Worm (Caenorhabditis elegans) whole organism, L2 larva: Measurements from ENCODE around the gene rab-21.

Experiments used
- C34F6.9 ChIP-seq: fragments of 150-350 bp; optimal IDR thresholded peaks from 2 replicates; lab custom pipeline; 2014; ENCODE audit warnings: missing biosample characterization, missing genetic modification characterization
- F13H6.1 ChIP-seq: sonication (generic microtip); optimal IDR thresholded peaks from 2 replicates; lab custom pipeline; 2016; ENCODE audit warnings: missing genetic modification characterization, missing compliant biosample characterization
- R02D3.7 ChIP-seq: fragments of 150-350 bp; optimal IDR thresholded peaks from 2 replicates; lab custom pipeline; 2014; ENCODE audit warnings: missing biosample characterization, missing genetic modification characterization
- Y55F3AM.14 ChIP-seq: fragments of 200-800 bp; sonication (Bioruptor generic); optimal IDR thresholded peaks from 2 replicates; lab custom pipeline; 2018; ENCODE audit warnings: mild to moderate bottlenecking, missing genetic modification characterization, missing compliant biosample characterization
- ZK546.5 ChIP-seq: sonication (generic microtip); optimal IDR thresholded peaks from 2 replicates; lab custom pipeline; 2017; ENCODE audit warnings: missing biosample characterization, missing genetic modification characterization
- alr-1 ChIP-seq: fragments of 150-350 bp; optimal IDR thresholded peaks from 2 replicates; lab custom pipeline; 2014; ENCODE audit warnings: missing biosample characterization, missing genetic modification characterization
- aly-2 ChIP-seq: fragments of 150-350 bp; optimal IDR thresholded peaks from 2 replicates; lab custom pipeline; 2014; ENCODE audit warnings: missing biosample characterization, missing genetic modification characterization
- ama-1 ChIP-seq: fragments of 150-350 bp; optimal IDR thresholded peaks from 2 replicates; lab custom pipeline; 2018; ENCODE audit warnings: inconsistent platforms
- blmp-1 ChIP-seq: sonication (generic microtip); optimal IDR thresholded peaks from 2 replicates; lab custom pipeline; 2017; ENCODE audit warnings: missing genetic modification characterization, mild to moderate bottlenecking, missing compliant biosample characterization, antibody characterized with exemption, moderate library complexity; ENCODE audit not compliant: insufficient read depth
- ceh-16 ChIP-seq: fragments of 150-350 bp; optimal IDR thresholded peaks from 2 replicates; lab custom pipeline; 2014; ENCODE audit warnings: missing biosample characterization, missing genetic modification characterization
- ceh-82 ChIP-seq: fragments of 150-350 bp; optimal IDR thresholded peaks from 2 replicates; lab custom pipeline; 2014; ENCODE audit warnings: missing biosample characterization, missing genetic modification characterization
- crh-2 ChIP-seq: sonication (generic microtip); optimal IDR thresholded peaks from 2 replicates; lab custom pipeline; 2017; ENCODE audit warnings: missing biosample characterization, missing genetic modification characterization
- dmd-4 ChIP-seq: sonication (generic microtip); optimal IDR thresholded peaks from 2 replicates; lab custom pipeline; 2017; ENCODE audit warnings: missing biosample characterization, missing genetic modification characterization
- egl-27 ChIP-seq: sonication (generic microtip); optimal IDR thresholded peaks from 3 replicates; lab custom pipeline; 2017; ENCODE audit warnings: missing biosample characterization, missing genetic modification reagents, missing genetic modification characterization
- elt-1 ChIP-seq: fragments of 150-350 bp; optimal IDR thresholded peaks from 2 replicates; lab custom pipeline; 2014; ENCODE audit warnings: missing biosample characterization, missing genetic modification characterization
- elt-3 ChIP-seq: sonication (generic microtip); optimal IDR thresholded peaks from 2 replicates; lab custom pipeline; 2017; ENCODE audit warnings: missing biosample characterization, missing genetic modification characterization
- fos-1 ChIP-seq: fragments of 150-350 bp; optimal IDR thresholded peaks from 2 replicates; lab custom pipeline; 2014; ENCODE audit warnings: missing biosample characterization, missing genetic modification characterization
- gmeb-1 ChIP-seq: fragments of 150-350 bp; optimal IDR thresholded peaks from 2 replicates; lab custom pipeline; 2014; ENCODE audit warnings: missing biosample characterization, missing genetic modification characterization
- lin-11 ChIP-seq: fragments of 150-350 bp; sonication (generic microtip); optimal IDR thresholded peaks from 2 replicates; lab custom pipeline; 2014; ENCODE audit warnings: missing biosample characterization, missing genetic modification characterization, inconsistent platforms, mixed read lengths
- lin-13 ChIP-seq: fragments of 150-350 bp; optimal IDR thresholded peaks from 2 replicates; lab custom pipeline; 2014; ENCODE audit warnings: missing biosample characterization, missing genetic modification reagents, missing genetic modification characterization
- lin-39 ChIP-seq: fragments of 150-350 bp; optimal IDR thresholded peaks from 2 replicates; lab custom pipeline; 2014; ENCODE audit warnings: missing biosample characterization, missing genetic modification reagents, missing genetic modification characterization
- lsy-2 ChIP-seq, 2 experiments: fragments of 150-350 bp in 1 of 2; sonication (generic microtip) in 1 of 2; optimal IDR thresholded peaks; 2 replicates each; lab custom pipeline; 2014 to 2017; ENCODE audit warnings: missing biosample characterization in 2 of 2, missing genetic modification characterization in 2 of 2
- mab-5 ChIP-seq: fragments of 150-350 bp; optimal IDR thresholded peaks from 2 replicates; lab custom pipeline; 2014; ENCODE audit warnings: missing biosample characterization, missing genetic modification characterization
- mbf-1 ChIP-seq: sonication (generic microtip); optimal IDR thresholded peaks from 2 replicates; lab custom pipeline; 2017; ENCODE audit warnings: missing biosample characterization, missing genetic modification characterization
- nhr-11 ChIP-seq: fragments of 150-350 bp; optimal IDR thresholded peaks from 2 replicates; lab custom pipeline; 2014; ENCODE audit warnings: missing biosample characterization, missing genetic modification characterization
- nhr-12 ChIP-seq: fragments of 150-350 bp; optimal IDR thresholded peaks from 2 replicates; lab custom pipeline; 2014; ENCODE audit warnings: missing biosample characterization, missing genetic modification characterization
- nhr-129 ChIP-seq: fragments of 150-350 bp; optimal IDR thresholded peaks from 2 replicates; lab custom pipeline; 2014; ENCODE audit warnings: missing biosample characterization, missing genetic modification characterization
- nhr-21 ChIP-seq: fragments of 150-350 bp; optimal IDR thresholded peaks from 2 replicates; lab custom pipeline; 2014; ENCODE audit warnings: missing biosample characterization, missing genetic modification characterization
- nhr-25 ChIP-seq: fragments of 150-350 bp; sonication (generic microtip); optimal IDR thresholded peaks from 3 replicates; lab custom pipeline; 2014; ENCODE audit warnings: missing biosample characterization, missing genetic modification characterization
- nhr-6 ChIP-seq: fragments of 150-350 bp; optimal IDR thresholded peaks from 2 replicates; lab custom pipeline; 2014; ENCODE audit warnings: missing biosample characterization, missing genetic modification characterization
- nhr-77 ChIP-seq: fragments of 150-350 bp; optimal IDR thresholded peaks from 2 replicates; lab custom pipeline; 2014; ENCODE audit warnings: missing biosample characterization, missing genetic modification characterization
- sem-4 ChIP-seq: fragments of 150-350 bp; optimal IDR thresholded peaks from 2 replicates; lab custom pipeline; 2014; ENCODE audit warnings: missing biosample characterization, missing genetic modification reagents, missing genetic modification characterization
- skn-1 ChIP-seq: sonication (generic microtip); optimal IDR thresholded peaks from 2 replicates; lab custom pipeline; 2017; ENCODE audit warnings: missing biosample characterization, missing genetic modification characterization
- sma-3 ChIP-seq: sonication (generic microtip); optimal IDR thresholded peaks from 2 replicates; lab custom pipeline; 2016; ENCODE audit warnings: missing genetic modification reagents, missing genetic modification characterization, missing compliant biosample characterization
- sma-9 ChIP-seq, 2 experiments: fragments of 150-350 bp in 1 of 2; sonication (generic microtip) in 1 of 2; optimal IDR thresholded peaks; 2 replicates each; lab custom pipeline; 2014 to 2016; ENCODE audit warnings: missing genetic modification characterization in 2 of 2, mild to moderate bottlenecking in 1 of 2, missing biosample characterization in 1 of 2, missing compliant biosample characterization in 1 of 2, missing genetic modification reagents in 1 of 2, moderate library complexity in 1 of 2
- snpc-4 ChIP-seq: fragments of 150-350 bp; optimal IDR thresholded peaks from 2 replicates; lab custom pipeline; 2014; ENCODE audit warnings: missing biosample characterization, missing genetic modification characterization
- unc-55 ChIP-seq: fragments of 150-350 bp; sonication (generic microtip); optimal IDR thresholded peaks from 3 replicates; lab custom pipeline; 2014; ENCODE audit warnings: missing biosample characterization, missing genetic modification reagents, missing genetic modification characterization
- unc-62 ChIP-seq: fragments of 150-350 bp; optimal IDR thresholded peaks from 2 replicates; lab custom pipeline; 2014; ENCODE audit warnings: missing biosample characterization, missing genetic modification reagents, missing genetic modification characterization
- zag-1 ChIP-seq: fragments of 150-350 bp; optimal IDR thresholded peaks from 2 replicates; lab custom pipeline; 2014; ENCODE audit warnings: missing biosample characterization, missing genetic modification characterization
- ztf-1 ChIP-seq: fragments of 200-800 bp; sonication (Bioruptor generic); conservative IDR thresholded peaks from 2 replicates; pipeline ENCODE4 v1.3.6; 2022; ENCODE audit warnings: missing genetic modification characterization, missing compliant biosample characterization
- ztf-11 ChIP-seq: sonication (generic microtip); optimal IDR thresholded peaks from 2 replicates; lab custom pipeline; 2017; ENCODE audit warnings: missing biosample characterization, missing genetic modification characterization
- ztf-4 ChIP-seq: fragments of 150-350 bp; optimal IDR thresholded peaks from 2 replicates; lab custom pipeline; 2014; ENCODE audit warnings: missing biosample characterization, missing genetic modification characterization

The rab-21 gene

ce11 chrII:8695783-8696182 lies 19.0 kb downstream of the rab-21 start, which contains the start of gene C34C6.10:
Gene C34C6.10, minus strand, starts transcription at chrII:8695883.
- TF ChIP-seq nhr-11 (tag; lab: Kevin White, UChicago), result no peak
- TF ChIP-seq lin-39 (tag; lab: Kevin White, UChicago), result no peak
- no peak for TF ChIP-seq ama-1 (lab: Kevin White, UChicago)
- TF ChIP-seq lin-11 (tag; lab: Kevin White, UChicago), result no peak
- TF ChIP-seq ceh-16 (tag; lab: Kevin White, UChicago), result no peak
- no peak for TF ChIP-seq zag-1
- no peak for TF ChIP-seq nhr-6 (tag; lab: Kevin White, UChicago)
- no peak for TF ChIP-seq crh-2 (tag; lab: Kevin White, UChicago)
- no peak for TF ChIP-seq Y55F3AM.14 (GFP tag; lab: Kevin White, UChicago)
- TF ChIP-seq mab-5, result no peak
- no peak for TF ChIP-seq unc-62
- no peak for TF ChIP-seq egl-27 (tag; lab: Kevin White, UChicago)
- TF ChIP-seq lsy-2 (tag; optimal IDR thresholded peaks at IDR 0.05; lab: Kevin White, UChicago), result no peak
- TF ChIP-seq aly-2, result no peak
- no peak for TF ChIP-seq unc-55 (GFP tag; lab: Kevin White, UChicago)

- TF ChIP-seq lsy-2 (tag; optimal IDR thresholded peaks at IDR 0.05; lab: Kevin White, UChicago), result no peak
- TF ChIP-seq unc-55 (GFP tag; lab: Kevin White, UChicago), result no peak
- no peak for TF ChIP-seq F13H6.1 (tag; lab: Kevin White, UChicago)
- TF ChIP-seq R02D3.7 (tag; lab: Kevin White, UChicago), result no peak
- no peak for TF ChIP-seq snpc-4 (tag; lab: Kevin White, UChicago)
- no peak for TF ChIP-seq unc-62
- no peak for TF ChIP-seq egl-27 (tag; lab: Kevin White, UChicago)
- no peak for TF ChIP-seq ztf-1
Measured at ce11 chrII:8691344-8691960, 23.4 kb downstream of the rab-21 start, which contains the start of gene C34C6.3. Gene C34C6.3, plus strand, starts transcription at chrII:8691910.

ce11 chrII:8685623-8686022 lies 29.2 kb downstream of the rab-21 start, which contains the start of gene C34C6.9:
Gene C34C6.9, plus strand, starts transcription at chrII:8685923.
- TF ChIP-seq sma-9 (GFP tag; optimal IDR thresholded peaks at IDR 0.05; lab: Kevin White, UChicago) (no peak), sma-9 (tag; optimal IDR thresholded peaks at IDR 0.05; lab: Kevin White, UChicago) (no peak), ZK546.5 (tag; lab: Kevin White, UChicago) (no peak), F13H6.1 (tag; lab: Kevin White, UChicago) (no peak), elt-1 (tag; lab: Kevin White, UChicago) (no peak), blmp-1 (tag; lab: Kevin White, UChicago) (no peak), nhr-25 (tag; lab: Kevin White, UChicago) (no peak), ztf-4 (tag; lab: Kevin White, UChicago) (no peak), gmeb-1 (tag; lab: Kevin White, UChicago) (no peak), mbf-1 (tag; lab: Kevin White, UChicago) (no peak), ceh-82 (tag; lab: Kevin White, UChicago) (no peak), ztf-1 (no peak), sma-3 (no peak), unc-55 (GFP tag; lab: Kevin White, UChicago) (no peak), alr-1 (tag; lab: Kevin White, UChicago) (no peak), egl-27 (tag; lab: Kevin White, UChicago) (no peak)

DNA sequence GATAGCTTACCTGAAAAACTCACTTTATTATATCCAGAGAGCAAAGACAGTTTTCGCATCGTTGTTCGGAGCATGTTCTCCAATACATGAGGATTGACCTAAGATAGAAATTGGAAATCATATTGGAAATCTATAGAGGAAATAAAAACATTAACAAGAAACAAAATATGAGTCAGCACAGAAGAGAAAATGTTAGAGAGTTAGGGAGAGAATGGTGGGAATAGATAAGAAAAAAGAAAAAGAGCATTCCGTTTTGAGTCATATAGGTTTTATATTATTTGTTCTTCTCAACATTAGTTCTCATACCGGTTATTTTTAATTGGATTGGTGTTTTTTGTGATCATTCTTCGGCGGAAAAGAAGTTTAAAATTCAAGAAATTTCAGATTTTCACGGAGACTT lies 30.0 kb downstream of the rab-21 start, which contains the start of gene hgap-2:
Gene hgap-2 (minus strand): TSS at position 101 of the 400 bp plus-strand sequence.
- TF ChIP-seq fos-1 (tag; lab: Kevin White, UChicago) (peak; percentile 53), nhr-11 (tag; lab: Kevin White, UChicago) (no peak), lin-13 (GFP tag; lab: Kevin White, UChicago) (no peak)

ce11 chrII:8683933-8684332 lies 30.9 kb downstream of the rab-21 start:
- TF ChIP-seq zag-1, result no peak
- no peak for TF ChIP-seq nhr-11 (tag; lab: Kevin White, UChicago)
- no peak for TF ChIP-seq nhr-6 (tag; lab: Kevin White, UChicago)
- peak; percentile 84 for TF ChIP-seq C34F6.9 (tag; lab: Kevin White, UChicago)
- TF ChIP-seq sem-4 (tag; lab: Kevin White, UChicago), result no peak
- TF ChIP-seq ztf-1, result no peak
- TF ChIP-seq dmd-4 (tag; lab: Kevin White, UChicago), result no peak
- TF ChIP-seq crh-2 (tag; lab: Kevin White, UChicago), result peak; percentile 59
- TF ChIP-seq lin-11 (tag; lab: Kevin White, UChicago), result no peak
- TF ChIP-seq snpc-4 (tag; lab: Kevin White, UChicago), result no peak
- TF ChIP-seq nhr-129 (tag; lab: Kevin White, UChicago), result no peak
- no peak for TF ChIP-seq ztf-11 (tag; lab: Kevin White, UChicago)
- TF ChIP-seq nhr-77 (tag; lab: Kevin White, UChicago), result no peak
- no peak for TF ChIP-seq ztf-4 (tag; lab: Kevin White, UChicago)
- TF ChIP-seq F13H6.1 (tag; lab: Kevin White, UChicago), result no peak
- TF ChIP-seq blmp-1 (tag; lab: Kevin White, UChicago), result no peak
- TF ChIP-seq ceh-82 (tag; lab: Kevin White, UChicago), result no peak
- TF ChIP-seq aly-2, result no peak
- TF ChIP-seq elt-3 (tag; lab: Kevin White, UChicago), result no peak
- no peak for TF ChIP-seq skn-1 (tag; lab: Kevin White, UChicago)
- TF ChIP-seq Y55F3AM.14 (GFP tag; lab: Kevin White, UChicago), result no peak
- no peak for TF ChIP-seq nhr-21 (tag; lab: Kevin White, UChicago)
- peak; percentile 71 for TF ChIP-seq unc-55 (GFP tag; lab: Kevin White, UChicago)
- TF ChIP-seq alr-1 (tag; lab: Kevin White, UChicago), result no peak
- no peak for TF ChIP-seq nhr-12 (tag; lab: Kevin White, UChicago)
- peak; percentile 38 to 79 for TF ChIP-seq lsy-2 (tag; optimal IDR thresholded peaks at IDR 0.05; lab: Kevin White, UChicago)
